Fruit fly (Drosophila melanogaster) whole organism, larva: ENCODE measurements around the gene nmo.

Experiments
- noc ChIP-seq: fragments of 200-800 bp; sonication (Bioruptor generic); optimal IDR thresholded peaks from 3 replicates; lab custom pipeline; 2019; ENCODE audit warnings: missing biosample characterization, mild to moderate bottlenecking, missing genetic modification characterization, moderate library complexity

nmo gene

dm6 chr3L:8071693-8072260 lies 92.9 kb downstream of the nmo start:
- no peak for TF ChIP-seq noc (tag; lab: Kevin White, UChicago)

dm6 chr3L:8072720-8073119 lies 93.9 kb downstream of the nmo start:
- peak; percentile 75 for TF ChIP-seq noc (tag; lab: Kevin White, UChicago)

DNA sequence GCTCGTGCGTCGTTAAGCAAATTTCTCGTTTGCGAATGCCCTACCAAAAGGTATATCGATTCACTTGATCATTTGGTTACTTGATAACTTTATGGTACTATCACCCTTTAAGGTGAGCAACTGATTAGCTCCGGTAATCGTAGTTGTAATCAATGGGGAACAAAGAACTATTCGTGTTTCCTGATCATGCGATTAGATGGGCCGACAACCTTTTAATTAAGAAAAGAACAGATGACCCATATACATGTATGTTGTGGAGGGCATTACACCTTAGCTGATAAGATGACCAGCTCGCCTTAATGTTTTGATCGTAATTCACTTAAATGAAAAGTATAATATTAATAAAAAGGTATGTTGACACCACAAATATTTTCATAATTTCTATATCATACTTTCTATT lies 94.5 kb downstream of the nmo start:
- TF ChIP-seq noc (tag; lab: Kevin White, UChicago): peak; percentile 71

dm6 chr3L:8073872-8074271 lies 95.0 kb downstream of the nmo start:
- TF ChIP-seq noc (tag; lab: Kevin White, UChicago): no peak

- TF ChIP-seq noc (tag; lab: Kevin White, UChicago): no peak
Measured at dm6 chr3L:8074944-8075343, 96.1 kb downstream of the nmo start.

DNA sequence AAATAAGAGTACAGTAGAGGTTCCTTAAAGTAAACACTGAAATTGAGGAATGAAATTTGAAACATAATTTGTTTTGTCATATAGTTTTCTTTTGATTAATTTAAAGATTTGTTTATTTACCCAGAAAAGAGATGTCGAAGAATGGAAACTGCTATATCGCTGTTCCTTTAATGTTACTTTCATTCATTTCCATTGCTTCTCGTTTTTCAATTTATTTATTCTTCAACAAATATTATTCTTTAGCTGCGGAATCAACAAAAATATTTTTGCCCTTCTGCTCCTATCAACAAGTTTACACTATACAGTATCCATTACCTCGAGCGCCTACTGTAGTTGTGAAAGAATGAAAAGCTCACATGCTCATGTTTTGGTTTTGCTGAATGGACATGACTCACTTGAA lies 97.3 kb downstream of the nmo start:
- no peak for TF ChIP-seq noc (tag; lab: Kevin White, UChicago)

DNA sequence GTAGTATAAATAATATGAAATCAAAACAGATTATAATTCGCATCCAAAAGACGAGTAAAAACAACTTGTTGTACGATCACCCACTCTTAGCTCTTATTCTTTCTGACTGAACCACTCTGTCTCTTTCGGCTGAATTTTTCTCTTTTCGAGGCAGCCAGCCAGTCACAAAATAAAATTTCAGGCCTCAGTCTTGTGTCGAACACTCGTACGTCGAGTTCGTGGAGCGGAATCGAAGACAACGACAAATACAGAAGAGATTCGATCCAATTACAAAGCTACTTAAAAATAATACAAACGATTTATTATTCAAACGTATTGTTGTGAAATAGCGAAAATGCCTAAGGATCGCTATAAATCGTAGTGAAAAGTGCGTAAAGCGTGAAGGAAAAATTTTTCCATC lies 98.4 kb downstream of the nmo start:
- peak; percentile 12 for TF ChIP-seq noc (tag; lab: Kevin White, UChicago)

dm6 chr3L:8077953-8078352 lies 99.1 kb downstream of the nmo start:
- TF ChIP-seq noc (tag; lab: Kevin White, UChicago): no peak

dm6 chr3L:8079598-8079997 lies 100.8 kb downstream of the nmo start:
- TF ChIP-seq noc (tag; lab: Kevin White, UChicago): no peak

dm6 chr3L:8080790-8081189 lies 101.9 kb downstream of the nmo start:
- TF ChIP-seq noc (tag; lab: Kevin White, UChicago): no peak

DNA sequence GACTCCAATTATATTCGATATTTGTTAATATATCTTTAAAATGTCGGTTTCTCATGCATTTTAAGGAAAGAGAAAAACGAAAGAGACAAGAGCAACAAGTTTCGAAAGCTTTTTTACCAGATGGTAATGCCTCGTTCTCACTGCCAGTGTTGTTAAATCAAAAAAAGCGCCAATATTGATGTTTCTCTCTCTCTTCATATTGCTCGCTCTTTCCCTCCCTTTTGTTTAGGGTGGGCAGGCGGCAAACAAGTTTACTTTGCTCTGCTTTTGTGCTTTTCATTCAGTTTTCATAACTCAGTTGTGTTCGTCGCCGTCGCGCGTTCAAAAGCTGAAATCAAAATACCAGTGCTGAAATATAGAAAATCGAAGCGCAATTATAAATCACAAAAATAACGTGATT lies 103.0 kb downstream of the nmo start:
- peak; percentile 28 for TF ChIP-seq noc (tag; lab: Kevin White, UChicago)

DNA sequence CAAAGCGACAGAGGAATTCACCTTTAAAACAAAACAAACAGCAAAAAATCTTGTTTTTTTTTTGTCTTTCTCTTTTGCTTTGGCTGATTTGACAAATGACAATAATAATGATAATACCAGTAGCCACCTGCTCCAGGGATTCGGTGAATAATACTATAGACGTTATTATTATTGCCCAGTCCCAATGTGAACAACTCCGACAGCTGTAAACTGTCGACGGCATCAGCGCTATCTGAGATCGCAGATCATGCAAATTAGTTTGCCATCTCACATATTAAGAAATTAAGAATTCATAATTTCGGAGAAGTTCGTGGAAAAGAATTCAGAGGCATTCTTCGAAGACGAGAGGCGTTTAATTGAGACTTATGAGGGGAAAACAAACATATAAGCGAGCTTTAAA lies 107.4 kb downstream of the nmo start:
- TF ChIP-seq noc (tag; lab: Kevin White, UChicago): no peak

- TF ChIP-seq noc (tag; lab: Kevin White, UChicago): peak; percentile 71
Measured at dm6 chr3L:8091650-8092068, 112.8 kb downstream of the nmo start, which contains the start of gene CG7565. TSS of gene CG7565 (minus strand) at chr3L:8091786.

- peak; percentile 62 for TF ChIP-seq noc (tag; lab: Kevin White, UChicago)
Measured at dm6 chr3L:8093553-8093952, 114.7 kb downstream of the nmo start.

- TF ChIP-seq noc (tag; lab: Kevin White, UChicago): peak; percentile 73
Measured at dm6 chr3L:8094652-8095129, 115.8 kb downstream of the nmo start.

DNA sequence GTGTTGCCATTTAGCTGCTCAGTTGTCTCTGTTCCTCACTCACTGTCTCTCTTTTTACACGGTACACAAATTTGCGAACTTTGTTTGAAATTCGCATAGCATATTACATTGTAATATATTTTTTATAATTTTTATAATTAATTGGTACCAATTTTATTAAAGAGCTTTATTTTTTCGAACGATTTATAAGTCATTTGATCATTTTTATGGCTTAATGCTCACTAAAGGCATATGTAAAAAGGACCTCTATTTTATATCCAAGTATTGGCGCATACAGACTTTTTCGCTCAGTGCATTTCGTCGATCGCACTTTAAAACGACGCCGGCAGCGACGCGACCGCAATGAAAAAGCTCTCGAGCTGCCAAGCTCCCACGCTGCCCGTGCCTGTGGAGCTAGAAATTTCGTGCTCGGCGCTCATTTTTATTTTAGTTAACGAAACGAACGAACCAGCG lies 117.3 kb downstream of the nmo start:
- TF ChIP-seq noc (tag; lab: Kevin White, UChicago): peak; percentile 99

DNA sequence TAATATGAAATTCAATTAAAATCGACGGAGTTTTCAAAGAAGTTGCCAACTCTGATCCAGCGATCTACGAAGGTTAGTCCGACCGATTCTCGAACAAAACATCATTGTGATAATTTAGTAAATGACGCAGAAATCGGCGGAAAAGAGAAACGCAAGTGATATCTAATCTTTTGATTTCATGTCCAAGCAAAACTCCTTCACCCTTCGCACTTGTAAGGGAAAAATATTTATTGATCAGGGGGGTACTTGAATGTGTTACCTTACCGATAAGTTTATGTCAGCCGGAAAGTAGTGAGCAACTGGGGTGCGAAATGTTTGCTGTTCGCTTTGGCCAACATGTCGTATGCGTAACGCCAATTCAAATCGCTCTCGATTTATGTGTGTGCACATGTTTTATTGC lies 118.3 kb downstream of the nmo start:
- no peak for TF ChIP-seq noc (tag; lab: Kevin White, UChicago)
